Fruit fly (Drosophila melanogaster) whole organism, embryonic: Measurements from ENCODE around the gene MYPT-75D.

Experiments used
- B-H1 ChIP-seq: fragments of 200-800 bp; sonication (Bioruptor generic); IDR thresholded peaks from 3 replicates; pipeline ENCODE4 v1.3.6; 2022; ENCODE audit warnings: missing biosample characterization, missing genetic modification characterization
- B-H2 ChIP-seq: fragments of 200-800 bp; sonication (Bioruptor generic); optimal IDR thresholded peaks from 2 replicates; lab custom pipeline; 2018; ENCODE audit warnings: missing biosample characterization, mild to moderate bottlenecking, missing genetic modification characterization
- Bdp1 ChIP-seq: fragments of 200-800 bp; sonication (Bioruptor generic); optimal IDR thresholded peaks from 3 replicates; lab custom pipeline; 2016; ENCODE audit warnings: missing biosample characterization, missing genetic modification characterization
- CG10321 ChIP-seq: fragments of 200-800 bp; sonication (Bioruptor generic); IDR thresholded peaks from 2 replicates; pipeline ENCODE4 v1.3.6; 2022; ENCODE audit warnings: missing biosample characterization, missing genetic modification characterization
- CG10366 ChIP-seq: fragments of 200-800 bp; sonication (Bioruptor generic); IDR thresholded peaks from 2 replicates; pipeline ENCODE4 v1.3.6; 2022; ENCODE audit warnings: missing biosample characterization, missing genetic modification characterization
- CG11456 ChIP-seq: fragments of 200-800 bp; sonication (Bioruptor generic); IDR thresholded peaks from 3 replicates; pipeline ENCODE4 v1.3.6; 2022; ENCODE audit warnings: missing biosample characterization, missing genetic modification characterization
- CG11723 ChIP-seq: fragments of 200-800 bp; sonication (Bioruptor generic); optimal IDR thresholded peaks from 2 replicates; lab custom pipeline; 2017; ENCODE audit warnings: missing biosample characterization, mild to moderate bottlenecking, missing genetic modification characterization
- CG12299 ChIP-seq: fragments of 200-800 bp; sonication (Bioruptor generic); optimal IDR thresholded peaks from 2 replicates; lab custom pipeline; 2018; ENCODE audit warnings: missing biosample characterization, mild to moderate bottlenecking, missing genetic modification characterization
- CG1233 ChIP-seq: fragments of 200-800 bp; sonication (Bioruptor generic); optimal IDR thresholded peaks from 4 replicates; lab custom pipeline; 2018; ENCODE audit warnings: missing biosample characterization, mild to moderate bottlenecking, missing genetic modification characterization
- CG14441 ChIP-seq: fragments of 200-800 bp; sonication (Bioruptor generic); IDR thresholded peaks from 2 replicates; pipeline ENCODE4 v1.3.6; 2022; ENCODE audit warnings: missing biosample characterization, missing genetic modification characterization
- CG14710 ChIP-seq: fragments of 200-800 bp; sonication (Bioruptor generic); optimal IDR thresholded peaks from 3 replicates; lab custom pipeline; 2019; ENCODE audit warnings: missing biosample characterization, mild to moderate bottlenecking, missing genetic modification characterization, moderate library complexity
- CG15073 ChIP-seq: fragments of 200-800 bp; sonication (Bioruptor generic); optimal IDR thresholded peaks from 2 replicates; lab custom pipeline; 2016; ENCODE audit warnings: missing biosample characterization, missing genetic modification characterization
- CG16815 ChIP-seq: fragments of 200-800 bp; sonication (Bioruptor generic); optimal IDR thresholded peaks from 3 replicates; lab custom pipeline; 2017; ENCODE audit warnings: missing biosample characterization, mild to moderate bottlenecking, missing genetic modification characterization
- CG17802 ChIP-seq: fragments of 200-800 bp; sonication (Bioruptor generic); optimal IDR thresholded peaks from 2 replicates; lab custom pipeline; 2018; ENCODE audit warnings: missing biosample characterization, mild to moderate bottlenecking, missing genetic modification characterization, moderate library complexity
- CG2129 ChIP-seq: fragments of 200-800 bp; sonication (Bioruptor generic); IDR thresholded peaks from 2 replicates; pipeline ENCODE4 v1.3.6; 2022; ENCODE audit warnings: missing biosample characterization, missing genetic modification characterization; ENCODE audit not compliant: partially characterized antibody
- CG3065 ChIP-seq: fragments of 200-800 bp; sonication (Bioruptor generic); optimal IDR thresholded peaks from 2 replicates; lab custom pipeline; 2016; ENCODE audit warnings: missing biosample characterization, missing genetic modification characterization
- CG33213 ChIP-seq: fragments of 200-800 bp; sonication (Bioruptor generic); optimal IDR thresholded peaks from 3 replicates; lab custom pipeline; 2016; ENCODE audit warnings: missing biosample characterization, missing genetic modification characterization
- CG34224 ChIP-seq: fragments of 200-800 bp; sonication (Bioruptor generic); IDR thresholded peaks from 3 replicates; pipeline ENCODE4 v1.3.6; 2022; ENCODE audit warnings: missing biosample characterization, missing genetic modification characterization; ENCODE audit not compliant: partially characterized antibody
- CG3995 ChIP-seq: fragments of 200-800 bp; sonication (Bioruptor generic); optimal IDR thresholded peaks from 3 replicates; lab custom pipeline; 2016; ENCODE audit warnings: missing biosample characterization, missing genetic modification characterization
- CG6175 ChIP-seq: fragments of 200-800 bp; sonication (Bioruptor generic); IDR thresholded peaks from 3 replicates; pipeline ENCODE4 v1.3.6; 2022; ENCODE audit warnings: missing biosample characterization, missing genetic modification characterization
- CG9876 ChIP-seq: fragments of 200-800 bp; sonication (Bioruptor generic); optimal IDR thresholded peaks from 2 replicates; lab custom pipeline; 2016; ENCODE audit warnings: missing biosample characterization, missing genetic modification characterization
- Dek ChIP-seq: fragments of 200-800 bp; sonication (Bioruptor generic); optimal IDR thresholded peaks from 3 replicates; lab custom pipeline; 2019; ENCODE audit warnings: missing biosample characterization, mild to moderate bottlenecking, missing genetic modification characterization, moderate library complexity
- Drgx ChIP-seq: fragments of 200-800 bp; sonication (Bioruptor generic); IDR thresholded peaks from 2 replicates; pipeline ENCODE4 v1.3.6; 2022; ENCODE audit warnings: missing biosample characterization, missing genetic modification characterization
- Fer1 ChIP-seq: fragments of 200-800 bp; sonication (Bioruptor generic); optimal IDR thresholded peaks from 2 replicates; lab custom pipeline; 2017; ENCODE audit warnings: missing biosample characterization, mild to moderate bottlenecking, missing genetic modification characterization
- HLH54F ChIP-seq: fragments of 200-800 bp; sonication (Bioruptor generic); optimal IDR thresholded peaks from 3 replicates; lab custom pipeline; 2016; ENCODE audit warnings: missing biosample characterization, missing genetic modification characterization
- Med ChIP-seq: fragments of 200-800 bp; sonication (Bioruptor generic); peaks from one replicate; lab custom pipeline; 2016; ENCODE audit warnings: missing biosample characterization, missing genetic modification characterization, mild to moderate bottlenecking, inconsistent platforms, moderate library complexity
- Mrtf ChIP-seq: fragments of 200-800 bp; sonication (Bioruptor generic); IDR thresholded peaks from 3 replicates; pipeline ENCODE4 v1.3.6; 2022; ENCODE audit warnings: missing biosample characterization, missing genetic modification characterization
- Nf-YB ChIP-seq: fragments of 200-800 bp; sonication (Bioruptor generic); optimal IDR thresholded peaks from 3 replicates; lab custom pipeline; 2019; ENCODE audit warnings: missing biosample characterization, mild to moderate bottlenecking, missing genetic modification characterization, moderate library complexity
- Nf-YC ChIP-seq: fragments of 200-800 bp; optimal IDR thresholded peaks from 3 replicates; lab custom pipeline; 2019; ENCODE audit warnings: missing biosample characterization, mild to moderate bottlenecking, missing genetic modification characterization, moderate library complexity
- Oaz ChIP-seq: fragments of 200-800 bp; sonication (Bioruptor generic); IDR thresholded peaks from 2 replicates; pipeline ENCODE4 v1.3.6; 2022; ENCODE audit warnings: missing biosample characterization, missing genetic modification characterization
- Rfx ChIP-seq: fragments of 200-800 bp; sonication (Bioruptor generic); IDR thresholded peaks from 2 replicates; pipeline ENCODE4 v1.3.6; 2022; ENCODE audit warnings: missing biosample characterization, missing genetic modification characterization
- Rx ChIP-seq: fragments of 200-800 bp; sonication (Bioruptor generic); IDR thresholded peaks from 2 replicates; pipeline ENCODE4 v1.3.6; 2022; ENCODE audit warnings: missing biosample characterization, missing genetic modification characterization
- Ssrp ChIP-seq: fragments of 200-800 bp; sonication (Bioruptor generic); optimal IDR thresholded peaks from 2 replicates; lab custom pipeline; 2018; ENCODE audit warnings: missing biosample characterization, mild to moderate bottlenecking, missing genetic modification characterization, moderate library complexity
- TFAM ChIP-seq: fragments of 200-800 bp; sonication (Bioruptor generic); optimal IDR thresholded peaks from 2 replicates; lab custom pipeline; 2017; ENCODE audit warnings: missing biosample characterization, missing genetic modification characterization, inconsistent platforms
- Xbp1 ChIP-seq: fragments of 200-800 bp; sonication (Bioruptor generic); optimal IDR thresholded peaks from 3 replicates; lab custom pipeline; 2016; ENCODE audit warnings: missing biosample characterization, mild to moderate bottlenecking, missing genetic modification characterization
- ab ChIP-seq: fragments of 200-800 bp; sonication (Bioruptor generic); optimal IDR thresholded peaks from 2 replicates; lab custom pipeline; 2016; ENCODE audit warnings: missing biosample characterization, missing genetic modification characterization
- chif ChIP-seq, 2 experiments: fragments of 200-800 bp; sonication (Bioruptor generic); optimal IDR thresholded peaks; 3 replicates each; lab custom pipeline; 2016; ENCODE audit warnings: missing biosample characterization in 2 of 2, missing genetic modification characterization in 2 of 2
- chm ChIP-seq: fragments of 200-800 bp; sonication (Bioruptor generic); IDR thresholded peaks from 2 replicates; pipeline ENCODE4 v1.3.6; 2022; ENCODE audit warnings: missing biosample characterization, missing genetic modification characterization
- danr ChIP-seq: fragments of 200-800 bp; sonication (Bioruptor generic); IDR thresholded peaks from 2 replicates; pipeline ENCODE4 v1.3.6; 2022; ENCODE audit warnings: missing biosample characterization, missing genetic modification characterization
- dimm ChIP-seq: fragments of 200-800 bp; sonication (Bioruptor generic); IDR thresholded peaks from 2 replicates; pipeline ENCODE4 v1.3.6; 2022; ENCODE audit warnings: missing biosample characterization, missing genetic modification characterization
- gfzf ChIP-seq: fragments of 200-800 bp; sonication (Bioruptor generic); optimal IDR thresholded peaks from 2 replicates; lab custom pipeline; 2016; ENCODE audit warnings: missing biosample characterization, mild to moderate bottlenecking, missing genetic modification characterization, moderate library complexity
- lilli ChIP-seq: fragments of 200-800 bp; sonication (Bioruptor generic); optimal IDR thresholded peaks from 3 replicates; lab custom pipeline; 2016; ENCODE audit warnings: missing biosample characterization, missing genetic modification characterization
- pros ChIP-seq: fragments of 200-800 bp; sonication (Bioruptor generic); optimal IDR thresholded peaks from 3 replicates; lab custom pipeline; 2019; ENCODE audit warnings: missing biosample characterization, mild to moderate bottlenecking, missing genetic modification characterization, moderate library complexity
- ranshi ChIP-seq: fragments of 200-800 bp; sonication (Bioruptor generic); IDR thresholded peaks from 2 replicates; pipeline ENCODE4 v1.3.6; 2022; ENCODE audit warnings: missing biosample characterization, missing genetic modification characterization
- seq ChIP-seq: fragments of 200-800 bp; sonication (Bioruptor generic); IDR thresholded peaks from 2 replicates; pipeline ENCODE4 v1.3.6; 2022; ENCODE audit warnings: missing biosample characterization, missing genetic modification characterization
- ttk ChIP-seq: fragments of 200-800 bp; sonication (Bioruptor generic); IDR thresholded peaks from 2 replicates; pipeline ENCODE4 v2.1.2; 2022; ENCODE audit warnings: missing biosample characterization, missing genetic modification characterization
- tup ChIP-seq: fragments of 200-800 bp; sonication (Bioruptor generic); optimal IDR thresholded peaks from 2 replicates; lab custom pipeline; 2016; ENCODE audit warnings: missing biosample characterization, mild to moderate bottlenecking, missing genetic modification characterization, moderate library complexity
- wdn ChIP-seq: fragments of 200-800 bp; sonication (Bioruptor generic); IDR thresholded peaks from 2 replicates; pipeline ENCODE4 v1.3.6; 2022; ENCODE audit warnings: missing biosample characterization, missing genetic modification characterization
- yki ChIP-seq: fragments of >200 bp; optimal IDR thresholded peaks from 3 replicates; lab custom pipeline; 2018

Gene MYPT-75D

DNA sequence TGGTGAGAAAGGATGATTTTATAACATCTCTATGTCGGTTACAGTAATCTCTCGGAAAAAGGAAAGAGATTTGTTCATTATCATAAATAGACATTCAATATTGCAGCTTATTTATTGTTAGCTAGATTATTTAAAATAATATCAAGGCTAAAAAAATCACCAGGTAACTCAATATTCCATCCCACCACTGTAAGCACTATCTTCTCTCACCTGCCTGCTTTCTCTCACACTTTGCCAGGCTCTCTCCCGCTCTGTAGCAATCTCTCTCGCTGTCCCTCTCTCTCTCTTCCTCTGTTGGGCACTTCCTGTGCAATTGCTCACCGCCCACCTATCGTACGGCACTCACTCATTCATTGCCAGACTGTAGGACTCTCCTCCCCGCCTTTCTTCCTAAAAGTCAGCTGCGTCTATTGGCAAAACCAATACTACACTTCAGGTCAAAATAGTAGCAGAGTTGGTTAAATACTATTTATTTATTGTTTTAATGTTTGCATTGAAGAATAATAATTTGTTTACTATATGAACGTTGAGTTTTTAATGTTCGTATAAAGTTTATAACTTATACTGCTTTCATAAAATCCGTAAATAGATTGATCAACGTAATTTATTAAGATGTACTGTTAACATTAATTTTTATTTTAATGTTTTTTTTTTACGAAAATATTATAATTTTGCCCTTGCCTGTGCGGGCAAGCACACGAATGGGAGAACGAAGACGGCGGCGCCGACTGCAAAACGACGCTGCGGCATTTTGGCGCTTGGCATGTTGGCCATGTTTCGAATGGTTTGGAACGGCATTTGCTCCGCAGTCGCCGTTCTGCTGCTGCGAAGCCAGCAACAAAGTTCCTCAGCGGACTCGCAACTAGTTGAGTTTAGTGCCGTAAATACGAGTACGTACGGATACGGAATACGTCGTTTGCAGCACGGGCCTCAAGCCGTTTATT is 15.1 kb downstream of the MYPT-75D start (continued):
- TF ChIP-seq HLH54F (GFP tag; lab: Kevin White, UChicago): peak; percentile 94
- TF ChIP-seq ab (GFP tag; lab: Kevin White, UChicago): peak; percentile 94
- TF ChIP-seq tup: peak; percentile 72
- peak; percentile 60 for TF ChIP-seq Nf-YC (tag; lab: Kevin White, UChicago)
- peak; percentile 97; the same call in 1 of the 2 replicates for TF ChIP-seq chm (GFP tag; lab: Robert Waterston, UW)
- peak; percentile 99 for TF ChIP-seq Med (GFP tag; lab: Kevin White, UChicago)
- TF ChIP-seq CG15073 (GFP tag; lab: Kevin White, UChicago): peak; percentile 97
- TF ChIP-seq CG1233 (GFP tag; lab: Kevin White, UChicago): peak; percentile 77
- TF ChIP-seq danr (GFP tag; lab: Robert Waterston, UW): peak; percentile 92
- peak; percentile 87 for TF ChIP-seq CG16815 (GFP tag; lab: Kevin White, UChicago)
- peak; percentile 96 for TF ChIP-seq Rx
- peak; percentile 95 for TF ChIP-seq seq (GFP tag; lab: Robert Waterston, UW)
- TF ChIP-seq yki: peak; percentile 93
- TF ChIP-seq CG6175 (GFP tag; lab: Robert Waterston, UW): peak; percentile 97
- TF ChIP-seq chif (GFP tag; optimal IDR thresholded peaks at IDR 0.05; lab: Kevin White, UChicago): peak; percentile 91 to 94
- peak; percentile 91 for TF ChIP-seq wdn (GFP tag; lab: Robert Waterston, UW)
- peak; percentile 44 for TF ChIP-seq pros (GFP tag; lab: Kevin White, UChicago)
- TF ChIP-seq Ssrp (tag; lab: Kevin White, UChicago): peak; percentile 88
- peak; percentile 91 for TF ChIP-seq CG9876
- TF ChIP-seq CG11723 (GFP tag; lab: Kevin White, UChicago): peak; percentile 72
- TF ChIP-seq B-H1 (GFP tag; lab: Robert Waterston, UW): peak; percentile 97
- peak; percentile 97 for TF ChIP-seq Fer1 (GFP tag; lab: Kevin White, UChicago)
- TF ChIP-seq lilli (GFP tag; lab: Kevin White, UChicago): peak; percentile 96
- peak; percentile 70 for TF ChIP-seq CG10321 (GFP tag; lab: Robert Waterston, UW)
- peak; percentile 75 for TF ChIP-seq Nf-YB (GFP tag; lab: Kevin White, UChicago)
- TF ChIP-seq gfzf: no peak
- TF ChIP-seq CG17802 (tag; lab: Kevin White, UChicago): peak; percentile 45
- peak; percentile 90 for TF ChIP-seq Dek (tag; lab: Kevin White, UChicago)
- TF ChIP-seq Rfx (GFP tag; lab: Robert Waterston, UW): peak; percentile 99
- peak; percentile 78 for TF ChIP-seq CG14710 (tag; lab: Kevin White, UChicago)
- peak; percentile 53 for TF ChIP-seq TFAM (GFP tag; lab: Kevin White, UChicago)
- no peak; the same call in 2 of the 3 replicates for TF ChIP-seq CG34224 (GFP tag; lab: Robert Waterston, UW)
- TF ChIP-seq B-H2 (GFP tag; lab: Kevin White, UChicago): peak; percentile 98
- peak; percentile 98 for TF ChIP-seq CG10366 (GFP tag; lab: Robert Waterston, UW)
- TF ChIP-seq Oaz: peak; percentile 91
- TF ChIP-seq CG14441 (GFP tag; lab: Robert Waterston, UW): peak; percentile 97
- TF ChIP-seq Drgx (GFP tag; lab: Robert Waterston, UW): peak; percentile 98
- TF ChIP-seq dimm: peak; percentile 95
- peak; percentile 98 for TF ChIP-seq ttk (GFP tag; lab: Robert Waterston, UW)
- TF ChIP-seq Bdp1 (GFP tag; lab: Kevin White, UChicago): peak; percentile 77
- peak; percentile 83 for TF ChIP-seq CG33213 (GFP tag; lab: Kevin White, UChicago)
- peak; percentile 57 for TF ChIP-seq CG3995 (GFP tag; lab: Kevin White, UChicago)
- no peak for TF ChIP-seq CG2129 (GFP tag; lab: Robert Waterston, UW)
- peak; percentile 99 for TF ChIP-seq CG11456
- TF ChIP-seq Mrtf (GFP tag; lab: Robert Waterston, UW): peak; percentile 98
- peak; percentile 95 for TF ChIP-seq Xbp1 (GFP tag; lab: Kevin White, UChicago)
- peak; percentile 47 for TF ChIP-seq CG3065 (GFP tag; lab: Kevin White, UChicago)
- peak; percentile 90 for TF ChIP-seq CG12299 (tag; lab: Kevin White, UChicago)
- peak; percentile 99 for TF ChIP-seq ranshi (GFP tag; lab: Robert Waterston, UW)
